Fruit fly (Drosophila melanogaster): ENCODE measurements around the gene CG3862.

The CG3862 gene

dm6 chr2L:845341-846004, 19.8 kb upstream of the CG3862 start (continued):
- TF ChIP-seq CG8632 (GFP tag; optimal IDR thresholded peaks at IDR 0.05) = peak; percentile 52
- TF ChIP-seq lz (GFP tag; optimal IDR thresholded peaks at IDR 0.05) = peak; percentile 74
- peak; percentile 91 for TF ChIP-seq eg (GFP tag; IDR thresholded peaks at IDR 0.05)
- peak; percentile 55 for TF ChIP-seq Ets21C (GFP tag; optimal IDR thresholded peaks at IDR 0.05)
- peak; percentile 61 for TF ChIP-seq CG34406 (GFP tag; optimal IDR thresholded peaks at IDR 0.05)
- TF ChIP-seq CG6854 (GFP tag; optimal IDR thresholded peaks at IDR 0.05) = peak; percentile 37
- TF ChIP-seq CG8119 (GFP tag; IDR thresholded peaks at IDR 0.05) = peak; percentile 86
- TF ChIP-seq Sox15 (GFP tag; optimal IDR thresholded peaks at IDR 0.05) = peak; percentile 46
- peak; percentile 92 for TF ChIP-seq Eip78C (GFP tag)
- peak; percentile 45 for TF ChIP-seq CG16779 (tag; optimal IDR thresholded peaks at IDR 0.05)
- peak; percentile 91 for TF ChIP-seq Hr4 (GFP tag; optimal IDR thresholded peaks at IDR 0.05)
- TF ChIP-seq CG7368 (GFP tag; optimal IDR thresholded peaks at IDR 0.05) = peak; percentile 78
- peak; percentile 50 for TF ChIP-seq CG3032 (tag; optimal IDR thresholded peaks at IDR 0.05)
- peak; percentile 40 for TF ChIP-seq CG8319 (GFP tag; optimal IDR thresholded peaks at IDR 0.05)
- TF ChIP-seq CG4318 (GFP tag; optimal IDR thresholded peaks at IDR 0.05) = peak; percentile 80
- peak; percentile 2 for TF ChIP-seq Eip93F (GFP tag; optimal IDR thresholded peaks at IDR 0.05)
- peak; percentile 74 for TF ChIP-seq CG10631 (GFP tag; optimal IDR thresholded peaks at IDR 0.05)
- TF ChIP-seq vri (GFP tag; optimal IDR thresholded peaks at IDR 0.05) = peak; percentile 46
- TF ChIP-seq spab (GFP tag; optimal IDR thresholded peaks at IDR 0.05) = peak; percentile 44
- peak; percentile 90 for TF ChIP-seq CG15336 (GFP tag; IDR thresholded peaks at IDR 0.05)
- TF ChIP-seq Blimp-1 (GFP tag; optimal IDR thresholded peaks at IDR 0.05) = no peak
- peak; percentile 70 for TF ChIP-seq CG6792 (GFP tag; optimal IDR thresholded peaks at IDR 0.05)
- no peak for TF ChIP-seq fkh (GFP tag; optimal IDR thresholded peaks at IDR 0.05)
- TF ChIP-seq Gug (GFP tag; IDR thresholded peaks at IDR 0.05) = peak; percentile 86

- TF ChIP-seq Ets96B (tag; optimal IDR thresholded peaks at IDR 0.05) (peak; percentile 50), Hr38 (GFP tag; optimal IDR thresholded peaks at IDR 0.05) (no peak), eg (GFP tag; IDR thresholded peaks at IDR 0.05) (peak; percentile 74), Blimp-1 (GFP tag; optimal IDR thresholded peaks at IDR 0.05) (no peak), CG31627 (GFP tag; optimal IDR thresholded peaks at IDR 0.05) (no peak), Ets21C (GFP tag; optimal IDR thresholded peaks at IDR 0.05) (no peak), CG11294 (GFP tag; IDR thresholded peaks at IDR 0.05) (no peak; the same call in 1 of the 2 replicates), achi (GFP tag; optimal IDR thresholded peaks at IDR 0.05) (peak; percentile 45), CG6163 (GFP tag; IDR thresholded peaks at IDR 0.05) (peak; percentile 80), CG8119 (GFP tag; IDR thresholded peaks at IDR 0.05) (peak; percentile 57; the same call in 2 of the 3 replicates), svp (GFP tag) (peak; percentile 41), CG6792 (GFP tag; optimal IDR thresholded peaks at IDR 0.05) (no peak), Met (GFP tag; optimal IDR thresholded peaks at IDR 0.05) (no peak), Eip78C (GFP tag) (peak; percentile 76), Eip93F (GFP tag; optimal IDR thresholded peaks at IDR 0.05) (no peak), CG3919 (GFP tag; optimal IDR thresholded peaks at IDR 0.05) (peak; percentile 28), CG16779 (tag; optimal IDR thresholded peaks at IDR 0.05) (no peak), vri (GFP tag; optimal IDR thresholded peaks at IDR 0.05) (no peak), Sox14 (GFP tag; optimal IDR thresholded peaks at IDR 0.05) (peak; percentile 33), CG3032 (tag; optimal IDR thresholded peaks at IDR 0.05) (peak; percentile 28), Sox102F (GFP tag; optimal IDR thresholded peaks at IDR 0.05) (no peak), CG8319 (GFP tag; optimal IDR thresholded peaks at IDR 0.05) (no peak), Gug (GFP tag; IDR thresholded peaks at IDR 0.05) (peak; percentile 38), salr (GFP tag; optimal IDR thresholded peaks at IDR 0.05) (peak in 1 of 2 experiments; percentile 19), CG10631 (GFP tag; optimal IDR thresholded peaks at IDR 0.05) (peak; percentile 41), spab (GFP tag; optimal IDR thresholded peaks at IDR 0.05) (peak; percentile 34), CG11762 (GFP tag; optimal IDR thresholded peaks at IDR 0.05; ENCODE audit: insufficient read depth) (no peak), net (GFP tag; optimal IDR thresholded peaks at IDR 0.05) (peak; percentile 36), Hr4 (GFP tag; optimal IDR thresholded peaks at IDR 0.05) (peak; percentile 43), Hr39 (GFP tag; optimal IDR thresholded peaks at IDR 0.05) (no peak), dsx (GFP tag; optimal IDR thresholded peaks at IDR 0.05; ENCODE audit: poor library complexity, severe bottlenecking) (no peak), Lpt (GFP tag; optimal IDR thresholded peaks at IDR 0.05) (no peak), CG7368 (GFP tag; optimal IDR thresholded peaks at IDR 0.05) (peak; percentile 18), acj6 (GFP tag; optimal IDR thresholded peaks at IDR 0.05) (peak; percentile 18), fd59A (GFP tag; optimal IDR thresholded peaks at IDR 0.05) (peak; percentile 23), CG32006 (GFP tag; optimal IDR thresholded peaks at IDR 0.05) (peak; percentile 62), lz (GFP tag; optimal IDR thresholded peaks at IDR 0.05) (no peak), CG4318 (GFP tag; optimal IDR thresholded peaks at IDR 0.05) (no peak)
Observed at dm6 chr2L:843850-844791, 18.5 kb upstream of the CG3862 start.

Measured in whole organism, prepupa.